Worm (Caenorhabditis elegans) whole organism, early embryonic: ENCODE data around the gene F59A6.12.

Source experiments
- ama-1 ChIP-seq: fragments of 150-350 bp; optimal IDR thresholded peaks from 2 replicates; lab custom pipeline; 2014
- hmbx-1 ChIP-seq: sonication (generic microtip); optimal IDR thresholded peaks from 2 replicates; lab custom pipeline; 2016; ENCODE audit warnings: mild to moderate bottlenecking, missing genetic modification characterization, missing compliant biosample characterization

ce11 chrII:5036128-5036527, 24.2 kb upstream of the F59A6.12 start, which contains the start of gene lrr-1:
- no peak for TF ChIP-seq ama-1 (lab: Kevin White, UChicago)
- no peak for TF ChIP-seq hmbx-1
